Worm (Caenorhabditis elegans): ENCODE measurements around the gene cnx-1.

Gene cnx-1

DNA sequence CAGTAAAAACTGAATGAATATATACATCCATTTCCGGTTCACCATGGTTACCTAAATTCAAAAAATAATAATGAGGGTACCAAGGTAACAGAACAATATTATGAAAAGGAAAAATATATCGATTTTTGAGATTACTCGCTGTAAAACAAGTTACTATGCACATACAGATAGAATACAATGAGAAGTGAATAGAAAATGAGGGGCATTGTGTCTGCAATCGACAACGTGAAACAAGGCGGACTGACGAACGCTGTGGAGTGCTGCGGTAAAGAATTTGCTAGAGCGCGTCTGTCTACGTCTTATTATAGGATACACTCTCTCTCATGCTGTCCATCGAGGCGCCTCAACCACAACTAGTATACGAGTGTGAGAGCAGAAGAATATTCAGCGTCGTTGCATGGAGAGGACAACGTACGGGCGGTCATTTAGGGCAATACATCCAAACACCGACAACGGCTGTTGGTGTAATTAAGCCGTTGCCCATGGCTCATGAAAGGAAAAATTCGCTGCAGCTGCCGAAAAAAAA is at the start of gene cnx-1:
Gene cnx-1, minus strand, starts transcription at position 51 of the 526 bp plus-strand sequence.
- TF ChIP-seq ztf-26 (tag; optimal IDR thresholded peaks at IDR 0.05), result no peak
- TF ChIP-seq ceh-79 (tag; optimal IDR thresholded peaks at IDR 0.05), result no peak
- TF ChIP-seq pbrm-1 (GFP tag; IDR thresholded peaks at IDR 0.05), result peak; percentile 42; the same call in 1 of the 2 replicates
- no peak for TF ChIP-seq ztf-18 (tag; optimal IDR thresholded peaks at IDR 0.05)
- TF ChIP-seq hmg-20 (GFP tag; IDR thresholded peaks at IDR 0.05), result no peak
- no peak for TF ChIP-seq lsl-1 (GFP tag; optimal IDR thresholded peaks at IDR 0.05)
- 0 out of 2 replicates have a peak, but pooled peaks have one; percentile 35 for TF ChIP-seq rcor-1 (GFP tag; IDR thresholded peaks at IDR 0.05)
- no peak for TF ChIP-seq K11D2.4 (GFP tag; IDR thresholded peaks at IDR 0.05)
- no peak for TF ChIP-seq Y79H2A.3 (GFP tag; conservative IDR thresholded peaks at IDR 0.05)
- TF ChIP-seq zfh-2 (GFP tag; conservative IDR thresholded peaks at IDR 0.05), result no peak
- TF ChIP-seq Y53G8AR.9 (GFP tag; conservative IDR thresholded peaks at IDR 0.05), result 0 out of 2 replicates have a peak, but pooled peaks have one; percentile 15
- no peak for TF ChIP-seq ztf-22 (GFP tag; optimal IDR thresholded peaks at IDR 0.05)
- TF ChIP-seq nhr-80 (tag; optimal IDR thresholded peaks at IDR 0.05), result peak; percentile 2
- TF ChIP-seq ceh-100 (GFP tag; IDR thresholded peaks at IDR 0.05), result no peak
- no peak for TF ChIP-seq rpc-1 (optimal IDR thresholded peaks at IDR 0.05)
- TF ChIP-seq rpc-1 (tag; optimal IDR thresholded peaks at IDR 0.05), result no peak
- no peak for TF ChIP-seq snpc-4 (GFP tag; optimal IDR thresholded peaks at IDR 0.05)
- no peak for TF ChIP-seq snpc-4 (tag; optimal IDR thresholded peaks at IDR 0.05)
- TF ChIP-seq T07F8.4 (tag; optimal IDR thresholded peaks at IDR 0.05), result no peak
- TF ChIP-seq cebp-1 (GFP tag; IDR thresholded peaks at IDR 0.05), result no peak
- peak; percentile 25 for TF ChIP-seq cebp-1 (tag; optimal IDR thresholded peaks at IDR 0.05)
- peak; percentile 8; the same call in 1 of the 2 replicates for TF ChIP-seq dox-1 (GFP tag; IDR thresholded peaks at IDR 0.05)
- no peak for TF ChIP-seq chd-7 (tag; optimal IDR thresholded peaks at IDR 0.05)
- TF ChIP-seq madf-10 (tag; optimal IDR thresholded peaks at IDR 0.05), result no peak
- TF ChIP-seq hmg-1.2 (GFP tag; IDR thresholded peaks at IDR 0.05), result peak; percentile 37; the same call in 1 of the 2 replicates
- no peak for TF ChIP-seq Y53F4B.3 (GFP tag; IDR thresholded peaks at IDR 0.05)
- TF ChIP-seq xnd-1 (tag; optimal IDR thresholded peaks at IDR 0.05), result no peak
- no peak for TF ChIP-seq atf-7 (tag; optimal IDR thresholded peaks at IDR 0.05)
- no peak for TF ChIP-seq F55B11.4 (tag; optimal IDR thresholded peaks at IDR 0.05; ENCODE audit: borderline replicate concordance, insufficient read depth)
- no peak for TF ChIP-seq F37B4.10 (GFP tag; IDR thresholded peaks at IDR 0.05)
- no peak for TF ChIP-seq mes-4 (tag; optimal IDR thresholded peaks at IDR 0.05)
- TF ChIP-seq nhr-120 (GFP tag; IDR thresholded peaks at IDR 0.05), result no peak

- TF ChIP-seq snpc-1.3 (tag; optimal IDR thresholded peaks at IDR 0.05; ENCODE audit: insufficient read depth) (no peak), lsl-1 (GFP tag; optimal IDR thresholded peaks at IDR 0.05) (peak; percentile 83)
Measured at ce11 chrIII:9862469-9862868, 45.5 kb upstream of the cnx-1 start.

- peak; percentile 10 for TF ChIP-seq mel-28 (tag; optimal IDR thresholded peaks at IDR 0.05; ENCODE audit: borderline replicate concordance)
- no peak for TF ChIP-seq nfya-1 (tag; optimal IDR thresholded peaks at IDR 0.05; ENCODE audit: borderline replicate concordance, insufficient read depth)
- TF ChIP-seq rec-8 (tag; optimal IDR thresholded peaks at IDR 0.05), result peak; percentile 61 to 73
- peak; percentile 76 for TF ChIP-seq F52B5.7 (tag; optimal IDR thresholded peaks at IDR 0.05)
- TF ChIP-seq ztf-18 (tag; optimal IDR thresholded peaks at IDR 0.05), result peak; percentile 60
- TF ChIP-seq nfyb-1 (GFP tag; IDR thresholded peaks at IDR 0.05), result peak; percentile 81
- TF ChIP-seq F10E7.11 (tag; optimal IDR thresholded peaks at IDR 0.05), result peak; percentile 55
- TF ChIP-seq pha-4 (tag; optimal IDR thresholded peaks at IDR 0.05), result no peak
- TF ChIP-seq Y53F4B.3 (GFP tag; IDR thresholded peaks at IDR 0.05), result 0 out of 2 replicates have a peak, but pooled peaks have one; percentile 40
- TF ChIP-seq madf-6 (GFP tag; IDR thresholded peaks at IDR 0.05), result peak; percentile 62
- TF ChIP-seq Y56A3A.18 (GFP tag; IDR thresholded peaks at IDR 0.05), result peak; percentile 71; the same call in 1 of the 2 replicates
- peak; percentile 85 for TF ChIP-seq ztf-25 (GFP tag; IDR thresholded peaks at IDR 0.05)
- 0 out of 2 replicates have a peak, but pooled peaks have one; percentile 27 for TF ChIP-seq D2030.7 (GFP tag; IDR thresholded peaks at IDR 0.05)
- TF ChIP-seq cebp-2 (GFP tag; IDR thresholded peaks at IDR 0.05), result peak; percentile 89; the same call in 1 of the 2 replicates
Measured at ce11 chrIII:9861470-9862342, 44.8 kb upstream of the cnx-1 start.

Data from whole organism, young adult.